Worm (Caenorhabditis elegans) whole organism, L1 larva: ENCODE results near the gene F20G2.5.
A peak's percentile ranks its signal among the peaks of the same experiment; 100 is the strongest.

Experiments used
- C34B4.2 ChIP-seq: sonication (generic microtip); optimal IDR thresholded peaks from 2 replicates; lab custom pipeline; 2017; ENCODE audit warnings: mild to moderate bottlenecking, missing genetic modification characterization, missing compliant biosample characterization
- blmp-1 ChIP-seq: fragments of 150-350 bp; optimal IDR thresholded peaks from 2 replicates; lab custom pipeline; 2014; ENCODE audit warnings: missing biosample characterization, missing genetic modification characterization
- ceh-82 ChIP-seq, 3 experiments: fragments of 150-350 bp in 1 of 3; sonication (generic microtip) in 2 of 3; optimal IDR thresholded peaks; 2 replicates each; lab custom pipeline; 2014 to 2017; ENCODE audit warnings: missing biosample characterization in 3 of 3, missing genetic modification characterization in 3 of 3
- ceh-90 ChIP-seq: sonication (generic microtip); optimal IDR thresholded peaks from 2 replicates; lab custom pipeline; 2016; ENCODE audit warnings: missing genetic modification characterization, missing compliant biosample characterization
- dpl-1 ChIP-seq, 3 experiments: fragments of 150-350 bp in 2 of 3; sonication (generic microtip) in 1 of 3; optimal IDR thresholded peaks; 2 replicates each; lab custom pipeline; 2014 to 2017; ENCODE audit warnings: missing biosample characterization in 3 of 3, missing genetic modification characterization in 3 of 3, missing genetic modification reagents in 3 of 3
- dsc-1 ChIP-seq: sonication (generic microtip); optimal IDR thresholded peaks from 2 replicates; lab custom pipeline; 2016; ENCODE audit warnings: mild to moderate bottlenecking, missing genetic modification characterization, missing compliant biosample characterization
- efl-1 ChIP-seq, 4 experiments: fragments of 150-350 bp; optimal IDR thresholded peaks in 3 of 4; peaks in 1 of 4; 1 replicate in 1 of 4; 2 replicates in 3 of 4; lab custom pipeline; 2014; ENCODE audit warnings: missing biosample characterization in 2 of 4, missing genetic modification characterization in 2 of 4, missing genetic modification reagents in 2 of 4
- efl-3 ChIP-seq: fragments of 200-800 bp; sonication (Bioruptor generic); optimal IDR thresholded peaks from 2 replicates; lab custom pipeline; 2018; ENCODE audit warnings: mild to moderate bottlenecking, missing genetic modification characterization, missing compliant biosample characterization
- egl-27 ChIP-seq, 2 experiments: fragments of 150-350 bp in 1 of 2; sonication (generic microtip); optimal IDR thresholded peaks; 3 replicates each; lab custom pipeline; 2017 to 2018; ENCODE audit warnings: missing biosample characterization in 2 of 2, missing genetic modification characterization in 2 of 2, missing genetic modification reagents in 2 of 2
- elt-2 ChIP-seq: sonication (generic microtip); optimal IDR thresholded peaks from 2 replicates; lab custom pipeline; 2016; ENCODE audit warnings: missing genetic modification characterization, mild to moderate bottlenecking, inconsistent platforms, missing compliant biosample characterization, missing genetic modification reagents
- elt-3 ChIP-seq, 6 experiments: fragments of 150-350 bp in 1 of 6; sonication (generic microtip); optimal IDR thresholded peaks; 2 replicates each; lab custom pipeline; 2017 to 2018; ENCODE audit warnings: missing biosample characterization in 6 of 6, missing genetic modification characterization in 6 of 6, inconsistent platforms in 1 of 6
- fkh-10 ChIP-seq: sonication (generic microtip); optimal IDR thresholded peaks from 2 replicates; lab custom pipeline; 2017; ENCODE audit warnings: missing biosample characterization, missing genetic modification reagents, missing genetic modification characterization
- fkh-4 ChIP-seq: sonication (generic microtip); optimal IDR thresholded peaks from 2 replicates; lab custom pipeline; 2016; ENCODE audit warnings: missing compliant biosample characterization, missing genetic modification characterization, borderline replicate concordance
- grh-1 ChIP-seq: fragments of 200-800 bp; sonication (Bioruptor generic); IDR thresholded peaks from 2 replicates; pipeline ENCODE4 v1.3.6; 2022; ENCODE audit warnings: missing genetic modification reagents, missing genetic modification characterization, missing compliant biosample characterization
- hpl-2 ChIP-seq: fragments of 150-350 bp; optimal IDR thresholded peaks from 2 replicates; lab custom pipeline; 2014; ENCODE audit warnings: missing biosample characterization, missing genetic modification reagents, missing genetic modification characterization
- jun-1 ChIP-seq: fragments of 150-350 bp; optimal IDR thresholded peaks from 2 replicates; lab custom pipeline; 2014; ENCODE audit warnings: missing biosample characterization, missing genetic modification reagents, missing genetic modification characterization
- lin-13 ChIP-seq: fragments of 150-350 bp; optimal IDR thresholded peaks from 2 replicates; lab custom pipeline; 2014; ENCODE audit warnings: missing biosample characterization, missing genetic modification reagents, missing genetic modification characterization
- lin-14 ChIP-seq: fragments of 200-800 bp; sonication (Bioruptor generic); optimal IDR thresholded peaks from 2 replicates; lab custom pipeline; 2018; ENCODE audit warnings: mild to moderate bottlenecking, missing genetic modification characterization, moderate library complexity, missing compliant biosample characterization
- lin-35 ChIP-seq, 2 experiments: fragments of 150-350 bp; optimal IDR thresholded peaks; 2 replicates each; lab custom pipeline; 2014; ENCODE audit warnings: missing biosample characterization in 2 of 2, missing genetic modification characterization in 2 of 2, missing genetic modification reagents in 2 of 2
- lsy-2 ChIP-seq, 2 experiments: fragments of 150-350 bp; optimal IDR thresholded peaks; 2 replicates each; lab custom pipeline; 2014; ENCODE audit warnings: missing biosample characterization in 2 of 2, missing genetic modification characterization in 2 of 2
- mdl-1 ChIP-seq, 2 experiments: fragments of 150-350 bp; optimal IDR thresholded peaks; 2 replicates each; lab custom pipeline; 2014 to 2017; ENCODE audit warnings: missing biosample characterization in 2 of 2, missing genetic modification characterization in 2 of 2, inconsistent platforms in 1 of 2
- mef-2 ChIP-seq: fragments of 150-350 bp; optimal IDR thresholded peaks from 2 replicates; lab custom pipeline; 2014; ENCODE audit warnings: missing biosample characterization, missing genetic modification characterization
- mep-1 ChIP-seq: fragments of 150-350 bp; optimal IDR thresholded peaks from 2 replicates; lab custom pipeline; 2014; ENCODE audit warnings: missing biosample characterization, missing genetic modification characterization
- nhr-12 ChIP-seq: sonication (generic microtip); optimal IDR thresholded peaks from 2 replicates; lab custom pipeline; 2017; ENCODE audit warnings: missing biosample characterization, missing genetic modification characterization
- nhr-19 ChIP-seq: fragments of 200-800 bp; sonication (Bioruptor generic); conservative IDR thresholded peaks from 2 replicates; pipeline ENCODE4 v1.3.6; 2022; ENCODE audit warnings: missing genetic modification characterization, missing compliant biosample characterization
- nhr-237 ChIP-seq: fragments of 150-350 bp; optimal IDR thresholded peaks from 2 replicates; lab custom pipeline; 2014; ENCODE audit warnings: missing biosample characterization, missing genetic modification characterization
- nhr-47 ChIP-seq: sonication (generic microtip); optimal IDR thresholded peaks from 2 replicates; lab custom pipeline; 2016; ENCODE audit warnings: mild to moderate bottlenecking, missing genetic modification characterization, moderate library complexity, missing compliant biosample characterization
- nhr-71 ChIP-seq: sonication (generic microtip); optimal IDR thresholded peaks from 2 replicates; lab custom pipeline; 2016; ENCODE audit warnings: mild to moderate bottlenecking, missing genetic modification characterization, moderate library complexity, missing compliant biosample characterization
- nhr-77 ChIP-seq: fragments of 150-350 bp; optimal IDR thresholded peaks from 2 replicates; lab custom pipeline; 2014; ENCODE audit warnings: missing biosample characterization, missing genetic modification characterization
- nhr-84 ChIP-seq: sonication (generic microtip); optimal IDR thresholded peaks from 2 replicates; lab custom pipeline; 2017; ENCODE audit warnings: missing biosample characterization, missing genetic modification characterization
- nhr-85 ChIP-seq: sonication (generic microtip); peaks from one replicate; lab custom pipeline; 2016; ENCODE audit warnings: missing genetic modification characterization, inconsistent platforms, missing compliant biosample characterization
- pag-3 ChIP-seq: sonication (generic microtip); optimal IDR thresholded peaks from 2 replicates; lab custom pipeline; 2017; ENCODE audit warnings: missing genetic modification characterization, mild to moderate bottlenecking, missing compliant biosample characterization, antibody characterized with exemption, borderline replicate concordance; ENCODE audit not compliant: insufficient read depth
- pqm-1 ChIP-seq: sonication (generic microtip); optimal IDR thresholded peaks from 3 replicates; lab custom pipeline; 2017; ENCODE audit warnings: missing biosample characterization, missing genetic modification characterization
- rnt-1 ChIP-seq: sonication (generic microtip); optimal IDR thresholded peaks from 2 replicates; lab custom pipeline; 2016; ENCODE audit warnings: mild to moderate bottlenecking, missing genetic modification characterization, moderate library complexity, missing compliant biosample characterization
- skn-1 ChIP-seq: fragments of 150-350 bp; optimal IDR thresholded peaks from 2 replicates; lab custom pipeline; 2014; ENCODE audit warnings: missing biosample characterization, missing genetic modification characterization
- snu-23 ChIP-seq: sonication (generic microtip); optimal IDR thresholded peaks from 2 replicates; lab custom pipeline; 2016; ENCODE audit warnings: missing genetic modification characterization, missing compliant biosample characterization
- sox-4 ChIP-seq: sonication (generic microtip); optimal IDR thresholded peaks from 2 replicates; lab custom pipeline; 2016; ENCODE audit warnings: missing genetic modification characterization, missing compliant biosample characterization
- sptf-1 ChIP-seq: fragments of 150-350 bp; optimal IDR thresholded peaks from 2 replicates; lab custom pipeline; 2014; ENCODE audit warnings: missing biosample characterization, missing genetic modification characterization
- sup-37 ChIP-seq: fragments of 200-800 bp; sonication (Bioruptor generic); optimal IDR thresholded peaks from 2 replicates; lab custom pipeline; 2018; ENCODE audit warnings: mild to moderate bottlenecking, missing genetic modification characterization, missing compliant biosample characterization
- tbx-2 ChIP-seq: sonication (generic microtip); optimal IDR thresholded peaks from 2 replicates; lab custom pipeline; 2016; ENCODE audit warnings: missing genetic modification characterization, missing compliant biosample characterization
- unc-130 ChIP-seq: fragments of 150-350 bp; optimal IDR thresholded peaks from 2 replicates; lab custom pipeline; 2017; ENCODE audit warnings: missing biosample characterization, missing genetic modification characterization, inconsistent platforms
- unc-86 ChIP-seq: sonication (generic microtip); optimal IDR thresholded peaks from 2 replicates; lab custom pipeline; 2016; ENCODE audit warnings: missing genetic modification characterization, missing compliant biosample characterization
- vab-15 ChIP-seq: sonication (generic microtip); optimal IDR thresholded peaks from 2 replicates; lab custom pipeline; 2017; ENCODE audit warnings: missing genotype, mild to moderate bottlenecking, missing genetic modification characterization, missing compliant biosample characterization
- xbp-1 ChIP-seq: sonication (generic microtip); optimal IDR thresholded peaks from 2 replicates; lab custom pipeline; 2016; ENCODE audit warnings: missing genetic modification characterization, missing compliant biosample characterization

F20G2.5 gene

ce11 chrV:13803902-13804301 is 32.6 kb downstream of the F20G2.5 start, which contains the start of gene swan-2:
TSS of gene swan-2 (minus strand) at chrV:13804281.
- TF ChIP-seq nhr-71 (tag; lab: Kevin White, UChicago) = peak; percentile 10
- peak; percentile 5 for TF ChIP-seq fkh-4
- peak; percentile 60 for TF ChIP-seq dsc-1 (tag; lab: Kevin White, UChicago)
- no peak for TF ChIP-seq jun-1
- no peak for TF ChIP-seq xbp-1 (tag; lab: Kevin White, UChicago)
- peak; percentile 3 for TF ChIP-seq snu-23 (GFP tag; lab: Kevin White, UChicago)
- TF ChIP-seq nhr-85 (tag; lab: Kevin White, UChicago) = peak; percentile 65
- TF ChIP-seq efl-1 (optimal IDR thresholded peaks at IDR 0.05; lab: Kevin White, UChicago) = no peak
- TF ChIP-seq efl-1 (GFP tag; optimal IDR thresholded peaks at IDR 0.05 in 1 of 2; lab: Kevin White, UChicago) = peak in 1 of 2 experiments; percentile 88
- TF ChIP-seq lin-35 (GFP tag; optimal IDR thresholded peaks at IDR 0.05; lab: Kevin White, UChicago) = peak in 1 of 2 experiments; percentile 70

- TF ChIP-seq pag-3 (tag; lab: Kevin White, UChicago) (no peak), nhr-85 (tag; lab: Kevin White, UChicago) (peak; percentile 55), rnt-1 (tag; lab: Kevin White, UChicago) (peak; percentile 26), vab-15 (tag; lab: Kevin White, UChicago) (no peak), efl-1 (optimal IDR thresholded peaks at IDR 0.05; lab: Kevin White, UChicago) (peak in 1 of 2 experiments; percentile 18), efl-1 (GFP tag; optimal IDR thresholded peaks at IDR 0.05 in 1 of 2; lab: Kevin White, UChicago) (peak in 1 of 2 experiments; percentile 86), nhr-12 (tag; lab: Kevin White, UChicago) (no peak), mdl-1 (tag; optimal IDR thresholded peaks at IDR 0.05; lab: Kevin White, UChicago) (no peak), nhr-84 (no peak), elt-2 (no peak), dsc-1 (tag; lab: Kevin White, UChicago) (peak; percentile 13), blmp-1 (tag; lab: Kevin White, UChicago) (peak; percentile 69), efl-3 (GFP tag; lab: Kevin White, UChicago) (no peak), ceh-82 (tag; optimal IDR thresholded peaks at IDR 0.05; lab: Kevin White, UChicago) (no peak), egl-27 (tag; optimal IDR thresholded peaks at IDR 0.05; lab: Kevin White, UChicago) (no peak), ceh-90 (tag; lab: Kevin White, UChicago) (no peak), lin-14 (GFP tag; lab: Kevin White, UChicago) (peak; percentile 84), sptf-1 (no peak), unc-130 (no peak), nhr-71 (tag; lab: Kevin White, UChicago) (peak; percentile 10), hpl-2 (GFP tag; lab: Kevin White, UChicago) (no peak), unc-86 (tag; lab: Kevin White, UChicago) (no peak), lsy-2 (tag; optimal IDR thresholded peaks at IDR 0.05; lab: Kevin White, UChicago) (peak in 1 of 2 experiments; percentile 14), grh-1 (no peak), nhr-19 (GFP tag; lab: Robert Waterston, UW) (peak; percentile 14; the same call in 1 of the 2 replicates), nhr-237 (tag; lab: Kevin White, UChicago) (no peak)
Observed at ce11 chrV:13807232-13807631, 35.9 kb downstream of the F20G2.5 start, which contains the start of gene swan-1. TSS of gene swan-1 (minus strand) at chrV:13807237.

ce11 chrV:13808462-13808867 is 37.2 kb downstream of the F20G2.5 start:
- peak; percentile 63 for TF ChIP-seq rnt-1 (tag; lab: Kevin White, UChicago)
- no peak for TF ChIP-seq hpl-2 (GFP tag; lab: Kevin White, UChicago)
- TF ChIP-seq blmp-1 (tag; lab: Kevin White, UChicago) = peak; percentile 64
- TF ChIP-seq lsy-2 (tag; optimal IDR thresholded peaks at IDR 0.05; lab: Kevin White, UChicago) = peak; percentile 30 to 73
- peak; percentile 5 for TF ChIP-seq fkh-10 (GFP tag; lab: Kevin White, UChicago)
- no peak for TF ChIP-seq xbp-1 (tag; lab: Kevin White, UChicago)
- peak; percentile 47 for TF ChIP-seq nhr-77 (tag; lab: Kevin White, UChicago)
- TF ChIP-seq sup-37 (GFP tag; lab: Kevin White, UChicago) = no peak
- no peak for TF ChIP-seq mef-2 (tag; lab: Kevin White, UChicago)
- peak; percentile 55 for TF ChIP-seq tbx-2
- peak; percentile 78 for TF ChIP-seq snu-23 (GFP tag; lab: Kevin White, UChicago)
- no peak for TF ChIP-seq C34B4.2 (tag; lab: Kevin White, UChicago)
- peak; percentile 93 for TF ChIP-seq lin-14 (GFP tag; lab: Kevin White, UChicago)
- TF ChIP-seq mdl-1 (tag; optimal IDR thresholded peaks at IDR 0.05; lab: Kevin White, UChicago) = peak in 1 of 2 experiments; percentile 68
- TF ChIP-seq elt-3 (tag; optimal IDR thresholded peaks at IDR 0.05; lab: Kevin White, UChicago) = no peak
- TF ChIP-seq sox-4 (tag; lab: Kevin White, UChicago) = no peak
- no peak for TF ChIP-seq elt-2
- TF ChIP-seq nhr-47 = peak; percentile 61
- peak; percentile 57 to 67 for TF ChIP-seq lin-35 (GFP tag; optimal IDR thresholded peaks at IDR 0.05; lab: Kevin White, UChicago)
- peak; percentile 8 to 71 (median 45) for TF ChIP-seq ceh-82 (tag; optimal IDR thresholded peaks at IDR 0.05; lab: Kevin White, UChicago)
- TF ChIP-seq skn-1 = peak; percentile 8
- no peak for TF ChIP-seq pqm-1 (tag; lab: Kevin White, UChicago)
- TF ChIP-seq nhr-85 (tag; lab: Kevin White, UChicago) = no peak
- peak in 2 of 3 experiments; percentile 39 to 61 for TF ChIP-seq dpl-1 (GFP tag; optimal IDR thresholded peaks at IDR 0.05; lab: Kevin White, UChicago)
- TF ChIP-seq efl-1 (optimal IDR thresholded peaks at IDR 0.05; lab: Kevin White, UChicago) = peak; percentile 55 to 77
- peak; percentile 14 to 93 for TF ChIP-seq efl-1 (GFP tag; optimal IDR thresholded peaks at IDR 0.05 in 1 of 2; lab: Kevin White, UChicago)
- peak; percentile 74 for TF ChIP-seq nhr-71 (tag; lab: Kevin White, UChicago)
- TF ChIP-seq nhr-19 (GFP tag; lab: Robert Waterston, UW) = peak; percentile 47
- peak; percentile 53 for TF ChIP-seq lin-13 (GFP tag; lab: Kevin White, UChicago)
- TF ChIP-seq mep-1 (tag; lab: Kevin White, UChicago) = peak; percentile 83
